Worm (Caenorhabditis elegans) whole organism, L2 larva: Measurements from ENCODE around the gene srx-128.

Experiments used
- C34F6.9 ChIP-seq: fragments of 150-350 bp; optimal IDR thresholded peaks from 2 replicates; lab custom pipeline; 2014; ENCODE audit warnings: missing biosample characterization, missing genetic modification characterization
- F13H6.1 ChIP-seq: sonication (generic microtip); optimal IDR thresholded peaks from 2 replicates; lab custom pipeline; 2016; ENCODE audit warnings: missing genetic modification characterization, missing compliant biosample characterization
- R02D3.7 ChIP-seq: fragments of 150-350 bp; optimal IDR thresholded peaks from 2 replicates; lab custom pipeline; 2014; ENCODE audit warnings: missing biosample characterization, missing genetic modification characterization
- Y55F3AM.14 ChIP-seq: fragments of 200-800 bp; sonication (Bioruptor generic); optimal IDR thresholded peaks from 2 replicates; lab custom pipeline; 2018; ENCODE audit warnings: mild to moderate bottlenecking, missing genetic modification characterization, missing compliant biosample characterization
- ZK546.5 ChIP-seq: sonication (generic microtip); optimal IDR thresholded peaks from 2 replicates; lab custom pipeline; 2017; ENCODE audit warnings: missing biosample characterization, missing genetic modification characterization
- alr-1 ChIP-seq: fragments of 150-350 bp; optimal IDR thresholded peaks from 2 replicates; lab custom pipeline; 2014; ENCODE audit warnings: missing biosample characterization, missing genetic modification characterization
- aly-2 ChIP-seq: fragments of 150-350 bp; optimal IDR thresholded peaks from 2 replicates; lab custom pipeline; 2014; ENCODE audit warnings: missing biosample characterization, missing genetic modification characterization
- ama-1 ChIP-seq: fragments of 150-350 bp; optimal IDR thresholded peaks from 2 replicates; lab custom pipeline; 2018; ENCODE audit warnings: inconsistent platforms
- blmp-1 ChIP-seq: sonication (generic microtip); optimal IDR thresholded peaks from 2 replicates; lab custom pipeline; 2017; ENCODE audit warnings: missing genetic modification characterization, mild to moderate bottlenecking, missing compliant biosample characterization, antibody characterized with exemption, moderate library complexity; ENCODE audit not compliant: insufficient read depth
- ceh-16 ChIP-seq: fragments of 150-350 bp; optimal IDR thresholded peaks from 2 replicates; lab custom pipeline; 2014; ENCODE audit warnings: missing biosample characterization, missing genetic modification characterization
- ceh-82 ChIP-seq: fragments of 150-350 bp; optimal IDR thresholded peaks from 2 replicates; lab custom pipeline; 2014; ENCODE audit warnings: missing biosample characterization, missing genetic modification characterization
- crh-2 ChIP-seq: sonication (generic microtip); optimal IDR thresholded peaks from 2 replicates; lab custom pipeline; 2017; ENCODE audit warnings: missing biosample characterization, missing genetic modification characterization
- dmd-4 ChIP-seq: sonication (generic microtip); optimal IDR thresholded peaks from 2 replicates; lab custom pipeline; 2017; ENCODE audit warnings: missing biosample characterization, missing genetic modification characterization
- egl-27 ChIP-seq: sonication (generic microtip); optimal IDR thresholded peaks from 3 replicates; lab custom pipeline; 2017; ENCODE audit warnings: missing biosample characterization, missing genetic modification reagents, missing genetic modification characterization
- elt-1 ChIP-seq: fragments of 150-350 bp; optimal IDR thresholded peaks from 2 replicates; lab custom pipeline; 2014; ENCODE audit warnings: missing biosample characterization, missing genetic modification characterization
- elt-3 ChIP-seq: sonication (generic microtip); optimal IDR thresholded peaks from 2 replicates; lab custom pipeline; 2017; ENCODE audit warnings: missing biosample characterization, missing genetic modification characterization
- fos-1 ChIP-seq: fragments of 150-350 bp; optimal IDR thresholded peaks from 2 replicates; lab custom pipeline; 2014; ENCODE audit warnings: missing biosample characterization, missing genetic modification characterization
- gmeb-1 ChIP-seq: fragments of 150-350 bp; optimal IDR thresholded peaks from 2 replicates; lab custom pipeline; 2014; ENCODE audit warnings: missing biosample characterization, missing genetic modification characterization
- lin-11 ChIP-seq: fragments of 150-350 bp; sonication (generic microtip); optimal IDR thresholded peaks from 2 replicates; lab custom pipeline; 2014; ENCODE audit warnings: missing biosample characterization, missing genetic modification characterization, inconsistent platforms, mixed read lengths
- lin-13 ChIP-seq: fragments of 150-350 bp; optimal IDR thresholded peaks from 2 replicates; lab custom pipeline; 2014; ENCODE audit warnings: missing biosample characterization, missing genetic modification reagents, missing genetic modification characterization
- lin-39 ChIP-seq: fragments of 150-350 bp; optimal IDR thresholded peaks from 2 replicates; lab custom pipeline; 2014; ENCODE audit warnings: missing biosample characterization, missing genetic modification reagents, missing genetic modification characterization
- lsy-2 ChIP-seq, 2 experiments: fragments of 150-350 bp in 1 of 2; sonication (generic microtip) in 1 of 2; optimal IDR thresholded peaks; 2 replicates each; lab custom pipeline; 2014 to 2017; ENCODE audit warnings: missing biosample characterization in 2 of 2, missing genetic modification characterization in 2 of 2
- mab-5 ChIP-seq: fragments of 150-350 bp; optimal IDR thresholded peaks from 2 replicates; lab custom pipeline; 2014; ENCODE audit warnings: missing biosample characterization, missing genetic modification characterization
- mbf-1 ChIP-seq: sonication (generic microtip); optimal IDR thresholded peaks from 2 replicates; lab custom pipeline; 2017; ENCODE audit warnings: missing biosample characterization, missing genetic modification characterization
- mdl-1 ChIP-seq, 2 experiments: fragments of 150-350 bp in 1 of 2; sonication (generic microtip) in 1 of 2; optimal IDR thresholded peaks; 2 replicates each; lab custom pipeline; 2017; ENCODE audit warnings: missing biosample characterization in 2 of 2, missing genetic modification characterization in 2 of 2
- nhr-10 ChIP-seq: sonication (generic microtip); optimal IDR thresholded peaks from 2 replicates; lab custom pipeline; 2017; ENCODE audit warnings: missing biosample characterization, missing genetic modification characterization
- nhr-11 ChIP-seq: fragments of 150-350 bp; optimal IDR thresholded peaks from 2 replicates; lab custom pipeline; 2014; ENCODE audit warnings: missing biosample characterization, missing genetic modification characterization
- nhr-12 ChIP-seq: fragments of 150-350 bp; optimal IDR thresholded peaks from 2 replicates; lab custom pipeline; 2014; ENCODE audit warnings: missing biosample characterization, missing genetic modification characterization
- nhr-129 ChIP-seq: fragments of 150-350 bp; optimal IDR thresholded peaks from 2 replicates; lab custom pipeline; 2014; ENCODE audit warnings: missing biosample characterization, missing genetic modification characterization
- nhr-21 ChIP-seq: fragments of 150-350 bp; optimal IDR thresholded peaks from 2 replicates; lab custom pipeline; 2014; ENCODE audit warnings: missing biosample characterization, missing genetic modification characterization
- nhr-23 ChIP-seq: fragments of 150-350 bp; optimal IDR thresholded peaks from 2 replicates; lab custom pipeline; 2014; ENCODE audit warnings: missing biosample characterization, missing genetic modification reagents, missing genetic modification characterization
- nhr-237 ChIP-seq: fragments of 150-350 bp; optimal IDR thresholded peaks from 2 replicates; lab custom pipeline; 2014; ENCODE audit warnings: missing biosample characterization, missing genetic modification characterization
- nhr-25 ChIP-seq: fragments of 150-350 bp; sonication (generic microtip); optimal IDR thresholded peaks from 3 replicates; lab custom pipeline; 2014; ENCODE audit warnings: missing biosample characterization, missing genetic modification characterization
- nhr-6 ChIP-seq: fragments of 150-350 bp; optimal IDR thresholded peaks from 2 replicates; lab custom pipeline; 2014; ENCODE audit warnings: missing biosample characterization, missing genetic modification characterization
- nhr-77 ChIP-seq: fragments of 150-350 bp; optimal IDR thresholded peaks from 2 replicates; lab custom pipeline; 2014; ENCODE audit warnings: missing biosample characterization, missing genetic modification characterization
- peb-1 ChIP-seq: fragments of 150-350 bp; optimal IDR thresholded peaks from 2 replicates; lab custom pipeline; 2014; ENCODE audit warnings: missing biosample characterization, missing genetic modification characterization
- sem-4 ChIP-seq: fragments of 150-350 bp; optimal IDR thresholded peaks from 2 replicates; lab custom pipeline; 2014; ENCODE audit warnings: missing biosample characterization, missing genetic modification reagents, missing genetic modification characterization
- skn-1 ChIP-seq: sonication (generic microtip); optimal IDR thresholded peaks from 2 replicates; lab custom pipeline; 2017; ENCODE audit warnings: missing biosample characterization, missing genetic modification characterization
- sma-3 ChIP-seq: sonication (generic microtip); optimal IDR thresholded peaks from 2 replicates; lab custom pipeline; 2016; ENCODE audit warnings: missing genetic modification reagents, missing genetic modification characterization, missing compliant biosample characterization
- sma-9 ChIP-seq, 2 experiments: fragments of 150-350 bp in 1 of 2; sonication (generic microtip) in 1 of 2; optimal IDR thresholded peaks; 2 replicates each; lab custom pipeline; 2014 to 2016; ENCODE audit warnings: missing genetic modification characterization in 2 of 2, mild to moderate bottlenecking in 1 of 2, missing biosample characterization in 1 of 2, missing compliant biosample characterization in 1 of 2, missing genetic modification reagents in 1 of 2, moderate library complexity in 1 of 2
- snpc-4 ChIP-seq: fragments of 150-350 bp; optimal IDR thresholded peaks from 2 replicates; lab custom pipeline; 2014; ENCODE audit warnings: missing biosample characterization, missing genetic modification characterization
- unc-39 ChIP-seq: fragments of 150-350 bp; optimal IDR thresholded peaks from 2 replicates; lab custom pipeline; 2014; ENCODE audit warnings: missing biosample characterization, missing genetic modification characterization
- unc-55 ChIP-seq: fragments of 150-350 bp; sonication (generic microtip); optimal IDR thresholded peaks from 3 replicates; lab custom pipeline; 2014; ENCODE audit warnings: missing biosample characterization, missing genetic modification reagents, missing genetic modification characterization
- unc-62 ChIP-seq: fragments of 150-350 bp; optimal IDR thresholded peaks from 2 replicates; lab custom pipeline; 2014; ENCODE audit warnings: missing biosample characterization, missing genetic modification reagents, missing genetic modification characterization
- zag-1 ChIP-seq: fragments of 150-350 bp; optimal IDR thresholded peaks from 2 replicates; lab custom pipeline; 2014; ENCODE audit warnings: missing biosample characterization, missing genetic modification characterization
- ztf-1 ChIP-seq: fragments of 200-800 bp; sonication (Bioruptor generic); conservative IDR thresholded peaks from 2 replicates; pipeline ENCODE4 v1.3.6; 2022; ENCODE audit warnings: missing genetic modification characterization, missing compliant biosample characterization
- ztf-11 ChIP-seq: sonication (generic microtip); optimal IDR thresholded peaks from 2 replicates; lab custom pipeline; 2017; ENCODE audit warnings: missing biosample characterization, missing genetic modification characterization
- ztf-4 ChIP-seq: fragments of 150-350 bp; optimal IDR thresholded peaks from 2 replicates; lab custom pipeline; 2014; ENCODE audit warnings: missing biosample characterization, missing genetic modification characterization

Gene srx-128

ce11 chrV:13789362-13789761, 47.9 kb upstream of the srx-128 start:
- no peak for TF ChIP-seq mbf-1 (tag; lab: Kevin White, UChicago)
- TF ChIP-seq unc-55 (GFP tag; lab: Kevin White, UChicago): peak; percentile 96
- TF ChIP-seq ztf-1 (GFP tag; lab: Robert Waterston, UW): no peak
- TF ChIP-seq nhr-77 (tag; lab: Kevin White, UChicago): no peak
- TF ChIP-seq lsy-2 (tag; optimal IDR thresholded peaks at IDR 0.05; lab: Kevin White, UChicago): peak; percentile 44 to 87
- TF ChIP-seq nhr-237 (tag; lab: Kevin White, UChicago): no peak
- peak; percentile 74 for TF ChIP-seq nhr-25
- peak; percentile 90 for TF ChIP-seq lin-13 (GFP tag; lab: Kevin White, UChicago)
- TF ChIP-seq nhr-10 (tag; lab: Kevin White, UChicago): no peak
- no peak for TF ChIP-seq nhr-11
- TF ChIP-seq elt-3 (tag; lab: Kevin White, UChicago): no peak
- peak; percentile 61 for TF ChIP-seq egl-27 (tag; lab: Kevin White, UChicago)
- peak; percentile 93 for TF ChIP-seq F13H6.1 (tag; lab: Kevin White, UChicago)
- peak; percentile 88 for TF ChIP-seq sma-9 (GFP tag; optimal IDR thresholded peaks at IDR 0.05; lab: Kevin White, UChicago)
- TF ChIP-seq sma-9 (tag; optimal IDR thresholded peaks at IDR 0.05; lab: Kevin White, UChicago): no peak
- no peak for TF ChIP-seq nhr-6
- TF ChIP-seq ceh-82 (tag; lab: Kevin White, UChicago): no peak
- peak; percentile 81 for TF ChIP-seq snpc-4
- peak; percentile 87 for TF ChIP-seq crh-2 (tag; lab: Kevin White, UChicago)
- no peak for TF ChIP-seq ZK546.5 (tag; lab: Kevin White, UChicago)
- peak; percentile 88 for TF ChIP-seq ztf-4
- TF ChIP-seq blmp-1 (tag; lab: Kevin White, UChicago): peak; percentile 41
- peak; percentile 92 for TF ChIP-seq C34F6.9
- peak; percentile 78 for TF ChIP-seq lin-11 (tag; lab: Kevin White, UChicago)
- TF ChIP-seq gmeb-1 (tag; lab: Kevin White, UChicago): peak; percentile 68
- peak; percentile 97 for TF ChIP-seq nhr-129 (tag; lab: Kevin White, UChicago)
- peak; percentile 58 for TF ChIP-seq sma-3 (GFP tag; lab: Kevin White, UChicago)
- TF ChIP-seq nhr-12: no peak
- TF ChIP-seq fos-1 (tag; lab: Kevin White, UChicago): peak; percentile 88
- TF ChIP-seq mab-5 (tag; lab: Kevin White, UChicago): peak; percentile 70
- TF ChIP-seq Y55F3AM.14 (GFP tag; lab: Kevin White, UChicago): peak; percentile 49
- peak; percentile 56 for TF ChIP-seq sem-4
- peak; percentile 72 for TF ChIP-seq zag-1 (tag; lab: Kevin White, UChicago)
- TF ChIP-seq nhr-21: peak; percentile 74
- no peak for TF ChIP-seq nhr-23 (tag; lab: Kevin White, UChicago)
- TF ChIP-seq R02D3.7 (tag; lab: Kevin White, UChicago): no peak
- peak; percentile 67 for TF ChIP-seq ama-1 (lab: Kevin White, UChicago)
- no peak for TF ChIP-seq unc-62 (GFP tag; lab: Kevin White, UChicago)
- no peak for TF ChIP-seq dmd-4 (tag; lab: Kevin White, UChicago)
- peak; percentile 71 to 80 for TF ChIP-seq mdl-1 (tag; optimal IDR thresholded peaks at IDR 0.05; lab: Kevin White, UChicago)
- TF ChIP-seq alr-1 (tag; lab: Kevin White, UChicago): peak; percentile 70
- TF ChIP-seq ztf-11 (tag; lab: Kevin White, UChicago): no peak
- TF ChIP-seq skn-1 (tag; lab: Kevin White, UChicago): peak; percentile 69
- TF ChIP-seq unc-39 (tag; lab: Kevin White, UChicago): no peak
- TF ChIP-seq aly-2 (tag; lab: Kevin White, UChicago): no peak
- peak; percentile 23 for TF ChIP-seq ceh-16 (tag; lab: Kevin White, UChicago)
- TF ChIP-seq lin-39 (tag; lab: Kevin White, UChicago): no peak
- TF ChIP-seq peb-1 (tag; lab: Kevin White, UChicago): no peak
- no peak for TF ChIP-seq elt-1 (tag; lab: Kevin White, UChicago)
- TF ChIP-seq, all 48 proteins: peak for 27
